Fruit fly (Drosophila melanogaster) whole organism, wandering third instar larva: ENCODE data around the gene CG7376.
"Not testable (repeated sequence)": the region's sequence is repeated elsewhere in the genome, so short reads cannot be mapped to it uniquely, and the experiment has no call there.

Source experiments
- CrebA ChIP-seq: fragments of 200-800 bp; sonication (Bioruptor generic); optimal IDR thresholded peaks from 2 replicates; lab custom pipeline; 2016; ENCODE audit warnings: missing biosample characterization, mild to moderate bottlenecking, missing genetic modification characterization, borderline replicate concordance
- Dfd ChIP-seq: fragments of >200 bp; optimal IDR thresholded peaks from 2 replicates; lab custom pipeline; 2017; ENCODE audit warnings: missing biosample characterization, missing genetic modification characterization
- N ChIP-seq: fragments of >200 bp; optimal IDR thresholded peaks from 2 replicates; lab custom pipeline; 2018; ENCODE audit warnings: missing biosample characterization, missing external identifiers, missing genetic modification characterization
- Vsx2 ChIP-seq: fragments of 200-300, 225-300 bp; sonication (Bioruptor generic); optimal IDR thresholded peaks from 2 replicates; lab custom pipeline; 2018; ENCODE audit warnings: missing biosample characterization, missing genetic modification characterization; ENCODE audit not compliant: partially characterized antibody
- br ChIP-seq: fragments of 200-800 bp; sonication (Bioruptor generic); optimal IDR thresholded peaks from 2 replicates; lab custom pipeline; 2016; ENCODE audit warnings: missing biosample characterization, missing genetic modification characterization
- brk ChIP-seq: fragments of 200-800 bp; sonication (Bioruptor generic); optimal IDR thresholded peaks from 2 replicates; lab custom pipeline; 2016; ENCODE audit warnings: missing biosample characterization, mild to moderate bottlenecking, missing genetic modification characterization
- dsf ChIP-seq: sonication (Bioruptor generic); optimal IDR thresholded peaks from 2 replicates; lab custom pipeline; 2016; ENCODE audit warnings: missing biosample characterization, missing genetic modification characterization, borderline replicate concordance
- foxo ChIP-seq, 2 experiments: fragments of 200-800 bp; sonication (Bioruptor generic); optimal IDR thresholded peaks; 2 replicates in 1 of 2; 3 replicates in 1 of 2; lab custom pipeline; 2016 to 2017; ENCODE audit warnings: missing biosample characterization in 2 of 2, missing genetic modification characterization in 2 of 2
- h ChIP-seq: fragments of 200-800 bp; sonication (Bioruptor generic); optimal IDR thresholded peaks from 3 replicates; lab custom pipeline; 2016; ENCODE audit warnings: missing biosample characterization, mild to moderate bottlenecking, missing genetic modification characterization
- pan ChIP-seq: fragments of >200 bp; optimal IDR thresholded peaks from 2 replicates; lab custom pipeline; 2017

DNA sequence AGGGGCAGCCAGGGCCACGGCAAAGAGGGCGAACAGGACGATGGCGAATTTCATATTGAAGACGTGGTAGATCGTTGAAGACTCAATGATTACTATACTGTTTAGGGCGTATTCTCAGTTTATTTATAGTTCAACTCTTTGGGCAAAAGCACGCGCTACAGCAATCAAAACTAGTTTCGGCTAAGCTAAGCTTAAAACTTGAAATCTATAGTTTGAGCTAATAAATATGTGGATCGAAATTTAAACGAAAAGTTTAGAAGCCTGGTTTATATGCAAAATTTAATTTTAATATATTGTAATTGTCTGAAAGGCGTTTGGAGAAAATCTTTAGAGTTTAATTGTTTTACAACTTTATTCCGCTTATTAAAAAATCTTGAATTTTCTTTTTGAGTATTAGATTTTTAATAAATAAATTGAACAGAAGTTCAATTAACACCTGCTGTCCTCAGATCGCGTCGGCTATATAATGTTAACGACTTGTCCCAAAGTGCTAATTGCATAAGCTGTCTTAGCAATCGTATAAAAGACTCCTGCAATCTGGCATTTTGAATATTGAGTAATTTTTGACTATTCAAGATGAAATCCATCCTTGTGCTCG lies 23.2 kb upstream of the CG7376 start, which contains the start of the genes Cpr65Ax2 and Lcp65Aa:
- TF ChIP-seq h (GFP tag; lab: Kevin White, UChicago); br; foxo (GFP tag; optimal IDR thresholded peaks at IDR 0.05; lab: Kevin White, UChicago); Vsx2 (GFP tag; lab: Kevin White, UChicago); pan (lab: Kevin White, UChicago); Dfd (GFP tag; lab: Kevin White, UChicago); N (GFP tag; lab: Kevin White, UChicago); CrebA (GFP tag; lab: Kevin White, UChicago); dsf; brk (GFP tag; lab: Kevin White, UChicago): not testable (repeated sequence)
